Fruit fly (Drosophila melanogaster) whole organism, embryonic: Measurements from ENCODE around the gene Nep7.

Source experiments
- CG11696 ChIP-seq: fragments of 200-800 bp; sonication (Bioruptor generic); IDR thresholded peaks from 2 replicates; pipeline ENCODE4 v1.3.6; 2022; ENCODE audit warnings: missing biosample characterization, missing genetic modification characterization
- CG1233 ChIP-seq: fragments of 200-800 bp; sonication (Bioruptor generic); optimal IDR thresholded peaks from 4 replicates; lab custom pipeline; 2018; ENCODE audit warnings: missing biosample characterization, mild to moderate bottlenecking, missing genetic modification characterization
- CG15011 ChIP-seq: fragments of 200-800 bp; sonication (Bioruptor generic); optimal IDR thresholded peaks from 3 replicates; lab custom pipeline; 2018; ENCODE audit warnings: missing biosample characterization, mild to moderate bottlenecking, missing genetic modification characterization
- CG1603 ChIP-seq: fragments of 200-800 bp; sonication (Bioruptor generic); optimal IDR thresholded peaks from 2 replicates; lab custom pipeline; 2019; ENCODE audit warnings: missing biosample characterization, mild to moderate bottlenecking, missing genetic modification characterization, moderate library complexity
- CG6854 ChIP-seq: fragments of 200-800 bp; sonication (Bioruptor generic); optimal IDR thresholded peaks from 3 replicates; lab custom pipeline; 2017; ENCODE audit warnings: missing biosample characterization, mild to moderate bottlenecking, missing genetic modification characterization
- CG8478 ChIP-seq: fragments of >200 bp; optimal IDR thresholded peaks from 2 replicates; lab custom pipeline; 2018
- CG9215 ChIP-seq: fragments of 200-800 bp; sonication (Bioruptor generic); IDR thresholded peaks from 2 replicates; pipeline ENCODE4 v1.3.6; 2022; ENCODE audit warnings: missing biosample characterization, missing genetic modification characterization
- Ets65A ChIP-seq: fragments of 200-800 bp; sonication (Bioruptor generic); peaks from one replicate; lab custom pipeline; 2016; ENCODE audit warnings: missing biosample characterization, missing genetic modification characterization
- Sox102F ChIP-seq: fragments of 200-800 bp; sonication (Bioruptor generic); optimal IDR thresholded peaks from 2 replicates; lab custom pipeline; 2018; ENCODE audit warnings: missing biosample characterization, mild to moderate bottlenecking, missing genetic modification characterization, moderate library complexity
- chif ChIP-seq, 2 experiments: fragments of 200-800 bp; sonication (Bioruptor generic); optimal IDR thresholded peaks; 3 replicates each; lab custom pipeline; 2016; ENCODE audit warnings: missing biosample characterization in 2 of 2, missing genetic modification characterization in 2 of 2
- chm ChIP-seq: fragments of 200-800 bp; sonication (Bioruptor generic); IDR thresholded peaks from 2 replicates; pipeline ENCODE4 v1.3.6; 2022; ENCODE audit warnings: missing biosample characterization, missing genetic modification characterization
- knrl ChIP-seq: fragments of 200-800 bp; sonication (Bioruptor generic); IDR thresholded peaks from 3 replicates; pipeline ENCODE4 v1.3.6; 2022; ENCODE audit warnings: missing biosample characterization, missing genetic modification characterization; ENCODE audit not compliant: partially characterized antibody
- sob ChIP-seq: fragments of 200-800 bp; sonication (Bioruptor generic); IDR thresholded peaks from 2 replicates; pipeline ENCODE4 v1.3.6; 2022; ENCODE audit warnings: missing biosample characterization, missing genetic modification characterization
- usp ChIP-seq: fragments of >200 bp; optimal IDR thresholded peaks from 2 replicates; lab custom pipeline; 2017; ENCODE audit warnings: missing biosample characterization, missing genetic modification characterization

DNA sequence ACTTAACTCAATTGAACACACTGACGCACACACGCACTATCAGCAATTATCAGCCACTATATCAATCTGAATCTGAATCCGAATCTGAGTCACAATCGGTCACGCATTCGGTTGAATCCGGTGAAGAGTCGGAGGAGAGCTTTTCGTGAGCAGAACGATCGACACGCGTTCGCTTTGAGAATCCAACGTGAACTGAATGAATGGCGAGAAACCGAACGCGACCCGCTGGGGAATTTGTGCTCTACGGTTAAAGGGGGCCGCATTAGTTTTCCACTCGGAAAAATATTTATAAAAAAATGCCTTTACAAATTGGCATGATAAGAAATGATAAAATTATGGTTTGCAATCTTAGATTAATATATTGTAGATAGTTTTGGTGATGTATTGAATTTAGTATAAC lies 33.5 kb downstream of the Nep7 start, which contains the start of gene betaTub97EF:
- no peak for TF ChIP-seq CG8478 (lab: Kevin White, UChicago)
- TF ChIP-seq CG1603 (tag; lab: Kevin White, UChicago), result peak; percentile 6
- TF ChIP-seq Sox102F (GFP tag; lab: Kevin White, UChicago), result no peak
- no peak for TF ChIP-seq CG1233 (GFP tag; lab: Kevin White, UChicago)
- no peak for TF ChIP-seq CG9215 (GFP tag; lab: Robert Waterston, UW)
- no peak for TF ChIP-seq usp
- no peak for TF ChIP-seq CG11696 (GFP tag; lab: Robert Waterston, UW)
- no peak for TF ChIP-seq CG15011
- TF ChIP-seq Ets65A (GFP tag; lab: Kevin White, UChicago), result no peak
- TF ChIP-seq chm (GFP tag; lab: Robert Waterston, UW), result peak; percentile 39; the same call in 1 of the 2 replicates
- no peak for TF ChIP-seq CG6854 (GFP tag; lab: Kevin White, UChicago)
- no peak for TF ChIP-seq chif (GFP tag; optimal IDR thresholded peaks at IDR 0.05; lab: Kevin White, UChicago)
- 0 out of 2 replicates have a peak, but pooled peaks have one; percentile 11 for TF ChIP-seq sob (GFP tag; lab: Robert Waterston, UW)
- TF ChIP-seq knrl (GFP tag; lab: Robert Waterston, UW), result no peak
